Fruit fly (Drosophila melanogaster) whole organism, embryonic: ENCODE measurements around the gene Ada1-2.
A peak's percentile ranks its signal among the peaks of the same experiment; 100 is the strongest.

ENCODE experiments used
- Atf6 ChIP-seq: fragments of 200-800 bp; sonication (Bioruptor generic); IDR thresholded peaks from 2 replicates; pipeline ENCODE4 v1.3.6; 2022; ENCODE audit warnings: missing biosample characterization, missing genetic modification characterization
- BtbVII ChIP-seq: fragments of 200-800 bp; sonication (Bioruptor generic); optimal IDR thresholded peaks from 3 replicates; lab custom pipeline; 2017; ENCODE audit warnings: missing biosample characterization, mild to moderate bottlenecking, missing genetic modification characterization
- CG11695 ChIP-seq: fragments of 200-800 bp; sonication (Bioruptor generic); IDR thresholded peaks from 3 replicates; pipeline ENCODE4 v1.3.6; 2022; ENCODE audit warnings: missing biosample characterization, missing genetic modification characterization
- CG12155 ChIP-seq: fragments of 200-800 bp; sonication (Bioruptor generic); optimal IDR thresholded peaks from 3 replicates; lab custom pipeline; 2016; ENCODE audit warnings: missing biosample characterization, missing genetic modification characterization
- CG16779 ChIP-seq: fragments of 200-800 bp; sonication (Bioruptor generic); IDR thresholded peaks from 2 replicates; pipeline ENCODE4 v1.3.6; 2022; ENCODE audit warnings: missing biosample characterization, missing genetic modification characterization
- CG17802 ChIP-seq: fragments of 200-800 bp; sonication (Bioruptor generic); optimal IDR thresholded peaks from 2 replicates; lab custom pipeline; 2018; ENCODE audit warnings: missing biosample characterization, mild to moderate bottlenecking, missing genetic modification characterization, moderate library complexity
- CG18262 ChIP-seq: fragments of 200-800 bp; optimal IDR thresholded peaks from 3 replicates; lab custom pipeline; 2019; ENCODE audit warnings: missing biosample characterization, mild to moderate bottlenecking, missing genetic modification characterization, moderate library complexity
- CG18619 ChIP-seq: fragments of 200-800 bp; sonication (Bioruptor generic); optimal IDR thresholded peaks from 3 replicates; lab custom pipeline; 2017; ENCODE audit warnings: missing biosample characterization, mild to moderate bottlenecking, missing genetic modification characterization
- CG2120 ChIP-seq: fragments of 200-800 bp; sonication (Bioruptor generic); optimal IDR thresholded peaks from 3 replicates; lab custom pipeline; 2016; ENCODE audit warnings: missing biosample characterization, missing genetic modification characterization
- CG2202 ChIP-seq: fragments of 200-800 bp; sonication (Bioruptor generic); optimal IDR thresholded peaks from 2 replicates; lab custom pipeline; 2018; ENCODE audit warnings: missing biosample characterization, mild to moderate bottlenecking, missing genetic modification characterization
- CG31365 ChIP-seq: fragments of 200-800 bp; sonication (Bioruptor generic); optimal IDR thresholded peaks from 2 replicates; lab custom pipeline; 2018; ENCODE audit warnings: missing biosample characterization, mild to moderate bottlenecking, missing genetic modification characterization
- CG31388 ChIP-seq: fragments of 200-800 bp; sonication (Bioruptor generic); optimal IDR thresholded peaks from 2 replicates; lab custom pipeline; 2016; ENCODE audit warnings: missing biosample characterization, missing genetic modification characterization
- CG3726 ChIP-seq: fragments of 200-800 bp; sonication (Bioruptor generic); IDR thresholded peaks from 3 replicates; pipeline ENCODE4, ENCODE4 v1.3.6; 2022; ENCODE audit warnings: missing biosample characterization, missing genetic modification characterization
- CG6765 ChIP-seq: fragments of 200-800 bp; sonication (Bioruptor generic); optimal IDR thresholded peaks from 3 replicates; lab custom pipeline; 2017; ENCODE audit warnings: missing biosample characterization, mild to moderate bottlenecking, missing genetic modification characterization
- CG7987 ChIP-seq: fragments of 200-800 bp; sonication (Bioruptor generic); optimal IDR thresholded peaks from 2 replicates; lab custom pipeline; 2018; ENCODE audit warnings: missing biosample characterization, mild to moderate bottlenecking, missing genetic modification characterization, moderate library complexity
- CG8089 ChIP-seq: fragments of 200-800 bp; sonication (Bioruptor generic); optimal IDR thresholded peaks from 3 replicates; lab custom pipeline; 2016; ENCODE audit warnings: missing biosample characterization, missing genetic modification characterization
- CG8281 ChIP-seq: fragments of 200-800 bp; sonication (Bioruptor generic); optimal IDR thresholded peaks from 2 replicates; lab custom pipeline; 2018; ENCODE audit warnings: missing biosample characterization, mild to moderate bottlenecking, missing genetic modification characterization, moderate library complexity
- CG8290 ChIP-seq, 3 experiments: fragments of 200-800 bp; sonication (Bioruptor generic); optimal IDR thresholded peaks; 2 replicates each; lab custom pipeline; 2016 to 2019; ENCODE audit warnings: missing biosample characterization in 3 of 3, missing genetic modification characterization in 3 of 3, mild to moderate bottlenecking in 2 of 3, moderate library complexity in 1 of 3
- CG8765 ChIP-seq: fragments of 200-800 bp; sonication (Bioruptor generic); IDR thresholded peaks from 2 replicates; pipeline ENCODE4 v1.3.6; 2022; ENCODE audit warnings: missing biosample characterization, missing genetic modification characterization
- CG9609 ChIP-seq: fragments of 200-800 bp; sonication (Bioruptor generic); optimal IDR thresholded peaks from 3 replicates; lab custom pipeline; 2016; ENCODE audit warnings: missing biosample characterization, missing genetic modification characterization
- CG9727 ChIP-seq: fragments of 200-800 bp; sonication (Bioruptor generic); optimal IDR thresholded peaks from 3 replicates; lab custom pipeline; 2017; ENCODE audit warnings: missing biosample characterization, mild to moderate bottlenecking, missing genetic modification characterization
- CHES-1-like ChIP-seq: fragments of 200-800 bp; sonication (Bioruptor generic); optimal IDR thresholded peaks from 2 replicates; lab custom pipeline; 2016; ENCODE audit warnings: missing biosample characterization, missing genetic modification characterization
- D19A ChIP-seq: fragments of 200-800 bp; optimal IDR thresholded peaks from 3 replicates; lab custom pipeline; 2019; ENCODE audit warnings: missing biosample characterization, mild to moderate bottlenecking, missing genetic modification characterization, moderate library complexity
- HLH54F ChIP-seq: fragments of 200-800 bp; sonication (Bioruptor generic); optimal IDR thresholded peaks from 3 replicates; lab custom pipeline; 2016; ENCODE audit warnings: missing biosample characterization, missing genetic modification characterization
- Hand ChIP-seq: fragments of 200-800 bp; sonication (Bioruptor generic); optimal IDR thresholded peaks from 2 replicates; lab custom pipeline; 2017; ENCODE audit warnings: mild to moderate bottlenecking, missing biosample characterization, missing genetic modification reagents, missing genetic modification characterization
- Optix ChIP-seq: fragments of 200-800 bp; sonication (Bioruptor generic); IDR thresholded peaks from 3 replicates; pipeline ENCODE4 v1.3.6; 2022; ENCODE audit warnings: missing biosample characterization, missing genetic modification characterization
- Pdp1 ChIP-seq, 2 experiments: fragments of 200-800 bp; sonication (Bioruptor generic); optimal IDR thresholded peaks; 3 replicates each; lab custom pipeline; 2016; ENCODE audit warnings: missing biosample characterization in 2 of 2, missing genetic modification characterization in 2 of 2, mild to moderate bottlenecking in 1 of 2, moderate library complexity in 1 of 2
- Poxn ChIP-seq: fragments of 200-800 bp; sonication (Bioruptor generic); IDR thresholded peaks from 2 replicates; pipeline ENCODE4 v1.3.6; 2022; ENCODE audit warnings: missing biosample characterization, missing genetic modification characterization
- Sox100B ChIP-seq: fragments of 200-800 bp; sonication (Bioruptor generic); optimal IDR thresholded peaks from 3 replicates; lab custom pipeline; 2018; ENCODE audit warnings: missing biosample characterization, mild to moderate bottlenecking, missing genetic modification characterization
- Ssrp ChIP-seq: fragments of 200-800 bp; sonication (Bioruptor generic); optimal IDR thresholded peaks from 2 replicates; lab custom pipeline; 2018; ENCODE audit warnings: missing biosample characterization, mild to moderate bottlenecking, missing genetic modification characterization, moderate library complexity
- Stat92E ChIP-seq, 3 experiments: fragments of >200 bp in 2 of 3; fragments of 200-800 bp in 1 of 3; sonication (Bioruptor generic) in 1 of 3; optimal IDR thresholded peaks; 2 replicates each; lab custom pipeline; 2017 to 2019; ENCODE audit warnings: missing biosample characterization in 3 of 3, missing genetic modification characterization in 3 of 3, mild to moderate bottlenecking in 1 of 3, moderate library complexity in 1 of 3
- TFAM ChIP-seq: fragments of 200-800 bp; sonication (Bioruptor generic); optimal IDR thresholded peaks from 2 replicates; lab custom pipeline; 2017; ENCODE audit warnings: missing biosample characterization, missing genetic modification characterization, inconsistent platforms
- Trl ChIP-seq, 3 experiments: fragments of >200 bp in 2 of 3; fragments of 200-800 bp in 1 of 3; sonication (Bioruptor generic) in 1 of 3; optimal IDR thresholded peaks; 2 replicates in 1 of 3; 3 replicates in 2 of 3; lab custom pipeline; 2016 to 2017; ENCODE audit warnings: missing biosample characterization in 1 of 3, missing genetic modification characterization in 1 of 3
- Xrp1 ChIP-seq: fragments of 200-800 bp; sonication (Bioruptor generic); IDR thresholded peaks from 2 replicates; pipeline ENCODE4 v1.3.6; 2022; ENCODE audit warnings: missing biosample characterization, missing genetic modification characterization
- bbx ChIP-seq: fragments of 200-800 bp; sonication (Bioruptor generic); IDR thresholded peaks from 2 replicates; pipeline ENCODE4 v1.3.6; 2022; ENCODE audit warnings: missing biosample characterization, missing genetic modification characterization; ENCODE audit not compliant: partially characterized antibody
- cad ChIP-seq: fragments of >200 bp; optimal IDR thresholded peaks from 2 replicates; lab custom pipeline; 2017; ENCODE audit warnings: missing biosample characterization, missing genetic modification characterization
- dpn ChIP-seq, 2 experiments: fragments of 200-800 bp; sonication (Bioruptor generic); optimal IDR thresholded peaks; 3 replicates each; lab custom pipeline; 2016; ENCODE audit warnings: missing biosample characterization in 2 of 2, missing genetic modification characterization in 2 of 2
- ewg ChIP-seq: fragments of 200-800 bp; sonication (Bioruptor generic); optimal IDR thresholded peaks from 3 replicates; lab custom pipeline; 2017; ENCODE audit warnings: mild to moderate bottlenecking, missing biosample characterization, missing genetic modification reagents, missing genetic modification characterization
- fd3F ChIP-seq: fragments of 200-800 bp; sonication (Bioruptor generic); optimal IDR thresholded peaks from 2 replicates; lab custom pipeline; 2018; ENCODE audit warnings: missing biosample characterization, mild to moderate bottlenecking, missing genetic modification characterization, moderate library complexity
- gem ChIP-seq: fragments of 200-800 bp; sonication (Bioruptor generic); optimal IDR thresholded peaks from 2 replicates; lab custom pipeline; 2019; ENCODE audit warnings: missing biosample characterization, mild to moderate bottlenecking, missing genetic modification characterization, moderate library complexity
- lilli ChIP-seq: fragments of 200-800 bp; sonication (Bioruptor generic); optimal IDR thresholded peaks from 3 replicates; lab custom pipeline; 2016; ENCODE audit warnings: missing biosample characterization, missing genetic modification characterization
- nom ChIP-seq: fragments of 200-800 bp; sonication (Bioruptor generic); optimal IDR thresholded peaks from 2 replicates; lab custom pipeline; 2017; ENCODE audit warnings: missing biosample characterization, missing genetic modification characterization, mild to moderate bottlenecking, moderate library complexity, missing genetic modification reagents
- onecut ChIP-seq: fragments of 200-800 bp; sonication (Bioruptor generic); IDR thresholded peaks from 2 replicates; pipeline ENCODE4 v1.3.6; 2022; ENCODE audit warnings: missing biosample characterization, missing genetic modification characterization
- phol ChIP-seq: fragments of 200-800 bp; sonication (Bioruptor generic); optimal IDR thresholded peaks from 3 replicates; lab custom pipeline; 2018; ENCODE audit warnings: missing biosample characterization, mild to moderate bottlenecking, missing genetic modification characterization, moderate library complexity
- pita ChIP-seq: fragments of 200-800 bp; sonication (Bioruptor generic); optimal IDR thresholded peaks from 2 replicates; lab custom pipeline; 2017; ENCODE audit warnings: missing biosample characterization, mild to moderate bottlenecking, missing genetic modification characterization
- schlank ChIP-seq: fragments of 200-800 bp; sonication (Bioruptor generic); optimal IDR thresholded peaks from 2 replicates; lab custom pipeline; 2018; ENCODE audit warnings: missing biosample characterization, mild to moderate bottlenecking, missing genetic modification characterization
- sd ChIP-seq: fragments of 200-800 bp; sonication (Bioruptor generic); optimal IDR thresholded peaks from 3 replicates; lab custom pipeline; 2018; ENCODE audit warnings: missing biosample characterization, mild to moderate bottlenecking, missing genetic modification characterization, moderate library complexity
- tll ChIP-seq, 2 experiments: fragments of 200-800 bp in 1 of 2; fragments of >200 bp in 1 of 2; sonication (Bioruptor generic) in 1 of 2; optimal IDR thresholded peaks; 2 replicates each; lab custom pipeline; 2017 to 2019; ENCODE audit warnings: missing biosample characterization in 2 of 2, missing genetic modification characterization in 2 of 2, mild to moderate bottlenecking in 1 of 2, moderate library complexity in 1 of 2
- wor ChIP-seq: fragments of 200-800 bp; sonication (Bioruptor generic); IDR thresholded peaks from 2 replicates; pipeline ENCODE4 v1.3.6; 2022; ENCODE audit warnings: missing biosample characterization, missing genetic modification characterization

Ada1-2 gene

dm6 chr2L:11949917-11950316 is 42.8 kb upstream of the Ada1-2 start (continued):
- TF ChIP-seq dpn (GFP tag; optimal IDR thresholded peaks at IDR 0.05; lab: Kevin White, UChicago) (peak; percentile 23 to 30), Atf6 (GFP tag; lab: Robert Waterston, UW) (no peak; the same call in 1 of the 2 replicates), cad (GFP tag; lab: Kevin White, UChicago) (no peak), CG2202 (tag; lab: Kevin White, UChicago) (no peak), CG12155 (GFP tag; lab: Kevin White, UChicago) (peak; percentile 6), fd3F (GFP tag; lab: Kevin White, UChicago) (no peak), ewg (GFP tag; lab: Kevin White, UChicago) (peak; percentile 6), CG9727 (peak; percentile 31), Pdp1 (GFP tag; optimal IDR thresholded peaks at IDR 0.05; lab: Kevin White, UChicago) (peak; percentile 20 to 21), Ssrp (tag; lab: Kevin White, UChicago) (peak; percentile 55), TFAM (GFP tag; lab: Kevin White, UChicago) (no peak), wor (GFP tag; lab: Robert Waterston, UW) (peak; percentile 48), CG8281 (no peak), Trl (optimal IDR thresholded peaks at IDR 0.05; lab: Kevin White, UChicago) (no peak), Trl (GFP tag; optimal IDR thresholded peaks at IDR 0.05; lab: Kevin White, UChicago) (peak; percentile 22), nom (GFP tag; lab: Kevin White, UChicago) (no peak), Optix (GFP tag; lab: Robert Waterston, UW) (peak; percentile 41; the same call in 1 of the 3 replicates), CG16779 (GFP tag; lab: Robert Waterston, UW) (no peak), CG8290 (GFP tag; optimal IDR thresholded peaks at IDR 0.05; lab: Kevin White, UChicago) (peak; percentile 18), CG8290 (tag; optimal IDR thresholded peaks at IDR 0.05; lab: Kevin White, UChicago) (peak in 1 of 2 experiments; percentile 45), CG7987 (GFP tag; lab: Kevin White, UChicago) (no peak), Sox100B (GFP tag; lab: Kevin White, UChicago) (peak; percentile 12), CHES-1-like (GFP tag; lab: Kevin White, UChicago) (no peak), Stat92E (GFP tag; optimal IDR thresholded peaks at IDR 0.05; lab: Kevin White, UChicago) (no peak), bbx (GFP tag; lab: Robert Waterston, UW) (no peak), CG9609 (GFP tag; lab: Kevin White, UChicago) (peak; percentile 0), sd (tag; lab: Kevin White, UChicago) (no peak), lilli (peak; percentile 16), CG8765 (peak; percentile 55; the same call in 1 of the 2 replicates), CG3726 (GFP tag; lab: Robert Waterston, UW) (0 out of 3 replicates have a peak, but pooled peaks have one; percentile 44), Poxn (no peak), onecut (GFP tag; lab: Robert Waterston, UW) (peak; percentile 43; the same call in 1 of the 2 replicates), CG17802 (tag; lab: Kevin White, UChicago) (no peak), CG2120 (GFP tag; lab: Kevin White, UChicago) (no peak), CG8089 (GFP tag; lab: Kevin White, UChicago) (no peak), CG6765 (GFP tag; lab: Kevin White, UChicago) (no peak), schlank (tag; lab: Kevin White, UChicago) (no peak), phol (tag; lab: Kevin White, UChicago) (peak; percentile 47), CG18619 (GFP tag; lab: Kevin White, UChicago) (no peak), CG31388 (GFP tag; lab: Kevin White, UChicago) (no peak), Hand (GFP tag; lab: Kevin White, UChicago) (no peak), BtbVII (GFP tag; lab: Kevin White, UChicago) (no peak), D19A (tag; lab: Kevin White, UChicago) (peak; percentile 36), CG11695 (GFP tag; lab: Robert Waterston, UW) (0 out of 3 replicates have a peak, but pooled peaks have one; percentile 35), tll (GFP tag; optimal IDR thresholded peaks at IDR 0.05; lab: Kevin White, UChicago) (no peak), pita (GFP tag; lab: Kevin White, UChicago) (no peak), CG18262 (tag; lab: Kevin White, UChicago) (peak; percentile 32), CG31365 (no peak), HLH54F (GFP tag; lab: Kevin White, UChicago) (no peak), Xrp1 (GFP tag; lab: Robert Waterston, UW) (peak; percentile 62; the same call in 1 of the 2 replicates), gem (tag; lab: Kevin White, UChicago) (peak; percentile 71)
